4 fruit fly cellular contexts compared by ENCODE assay signal in genomic region chr2L:12066617-12067251, dm6.
TF ChIP-seq lines count a peak whose summit lies in the region.

firl (minus strand) TSS chr2L:12066775.

- no peak for TF ChIP-seq CTCF in whole organism, embryonic (GFP tag; optimal IDR thresholded peaks at IDR 0.05; lab: Kevin White, UChicago)

TF ChIP-seq in whole organism, embryonic, 481 proteins besides CTCF, POLR2A, EP300 and RAD21:
- TF ChIP-seq sob (GFP tag; IDR thresholded peaks at IDR 0.05; lab: Robert Waterston, UW) (no peak), CG11723 (GFP tag; optimal IDR thresholded peaks at IDR 0.05; lab: Kevin White, UChicago) (no peak), nom (GFP tag; optimal IDR thresholded peaks at IDR 0.05; lab: Kevin White, UChicago) (peak; percentile 55), Blimp-1 (GFP tag; optimal IDR thresholded peaks at IDR 0.05; lab: Kevin White, UChicago) (peak; percentile 53), Trl (optimal IDR thresholded peaks at IDR 0.05; lab: Kevin White, UChicago) (peak in 1 of 2 experiments; percentile 11), Trl (GFP tag; optimal IDR thresholded peaks at IDR 0.05; lab: Kevin White, UChicago) (no peak)
TF ChIP-seq in whole organism, embryonic: peak in this region for 3.

TF ChIP-seq in whole organism, prepupa, 60 proteins besides CTCF, POLR2A, EP300 and RAD21:
- TF ChIP-seq CG8119 (GFP tag; IDR thresholded peaks at IDR 0.05; lab: Robert Waterston, UW) (no peak), CG6808 (GFP tag; optimal IDR thresholded peaks at IDR 0.05; lab: Kevin White, UChicago) (peak; percentile 88), Gug (GFP tag; IDR thresholded peaks at IDR 0.05; lab: Robert Waterston, UW) (no peak), eg (GFP tag; IDR thresholded peaks at IDR 0.05; lab: Robert Waterston, UW) (no peak), dsx (GFP tag; optimal IDR thresholded peaks at IDR 0.05; lab: Kevin White, UChicago; ENCODE audit: poor library complexity, severe bottlenecking) (peak; percentile 78), Sox14 (GFP tag; optimal IDR thresholded peaks at IDR 0.05; lab: Kevin White, UChicago) (no peak), cyc (GFP tag; optimal IDR thresholded peaks at IDR 0.05; lab: Kevin White, UChicago) (no peak), Eip78C (GFP tag; lab: Kevin White, UChicago) (peak; percentile 2), OdsH (GFP tag; optimal IDR thresholded peaks at IDR 0.05; lab: Kevin White, UChicago) (no peak), acj6 (GFP tag; optimal IDR thresholded peaks at IDR 0.05; lab: Kevin White, UChicago) (no peak), CG11762 (GFP tag; optimal IDR thresholded peaks at IDR 0.05; lab: Kevin White, UChicago; ENCODE audit: insufficient read depth) (no peak), Ets96B (tag; optimal IDR thresholded peaks at IDR 0.05; lab: Kevin White, UChicago) (no peak), CG6792 (GFP tag; optimal IDR thresholded peaks at IDR 0.05; lab: Kevin White, UChicago) (no peak), Blimp-1 (GFP tag; optimal IDR thresholded peaks at IDR 0.05; lab: Kevin White, UChicago) (peak; percentile 79), Sox15 (GFP tag; optimal IDR thresholded peaks at IDR 0.05; lab: Kevin White, UChicago) (no peak), topi (GFP tag; optimal IDR thresholded peaks at IDR 0.05; lab: Kevin White, UChicago) (no peak), CG6854 (GFP tag; optimal IDR thresholded peaks at IDR 0.05; lab: Kevin White, UChicago) (no peak), ss (GFP tag; optimal IDR thresholded peaks at IDR 0.05; lab: Kevin White, UChicago) (peak; percentile 39 to 61), spab (GFP tag; optimal IDR thresholded peaks at IDR 0.05; lab: Kevin White, UChicago) (no peak)

TF ChIP-seq in whole organism, pupa, 21 proteins besides CTCF, POLR2A, EP300 and RAD21:
- TF ChIP-seq EcR (GFP tag; optimal IDR thresholded peaks at IDR 0.05; lab: Kevin White, UChicago) (peak; percentile 79), CG14655 (GFP tag; optimal IDR thresholded peaks at IDR 0.05; lab: Kevin White, UChicago) (no peak)

TF ChIP-seq in whole organism, wandering third instar larva, 38 proteins besides CTCF, POLR2A, EP300 and RAD21:
- TF ChIP-seq Dif (GFP tag; optimal IDR thresholded peaks at IDR 0.05; lab: Kevin White, UChicago; ENCODE audit: partially characterized antibody) (peak; percentile 18), fru (GFP tag; optimal IDR thresholded peaks at IDR 0.05; lab: Kevin White, UChicago) (no peak)

Comparison
In these comparisons a context has a peak if more than half of its experiments do, and no peak if none do; other contexts are left out.
1. Of the 7 proteins assayed by ChIP-seq in both whole organism, embryonic and whole organism, prepupa: peak only in whole organism, embryonic: none; only in whole organism, prepupa: none; in both: Blimp-1; in neither: 6.